Worm (Caenorhabditis elegans): ENCODE measurements around the gene F54D5.23.

- TF ChIP-seq nhr-12 (tag; optimal IDR thresholded peaks at IDR 0.05) (no peak), bed-3 (GFP tag; optimal IDR thresholded peaks at IDR 0.05) (no peak), pha-4 (tag; optimal IDR thresholded peaks at IDR 0.05) (no peak), nhr-76 (tag; optimal IDR thresholded peaks at IDR 0.05) (no peak), snpc-4 (tag; optimal IDR thresholded peaks at IDR 0.05) (no peak), lin-13 (tag; optimal IDR thresholded peaks at IDR 0.05) (no peak), unc-120 (tag; optimal IDR thresholded peaks at IDR 0.05; ENCODE audit: poor library complexity, severe bottlenecking) (peak; percentile 6)
Observed at ce11 chrII:11537115-11537514, 32.0 kb downstream of the F54D5.23 start.
